Fruit fly (Drosophila melanogaster) whole organism, prepupa: Measurements from ENCODE around the gene CG11656.

ENCODE experiments used
- Blimp-1 ChIP-seq: fragments of 200-800 bp; sonication (Bioruptor generic); optimal IDR thresholded peaks from 3 replicates; lab custom pipeline; 2017; ENCODE audit warnings: missing biosample characterization, missing genetic modification characterization, mild to moderate bottlenecking, moderate library complexity, missing genetic modification reagents
- CG11762 ChIP-seq: fragments of 200-800 bp; sonication (Bioruptor generic); optimal IDR thresholded peaks from 3 replicates; lab custom pipeline; 2016; ENCODE audit warnings: missing biosample characterization, missing genetic modification characterization; ENCODE audit not compliant: insufficient read depth
- CG11902 ChIP-seq: fragments of 200-800 bp; sonication (Bioruptor generic); optimal IDR thresholded peaks from 3 replicates; lab custom pipeline; 2016; ENCODE audit warnings: missing biosample characterization, missing genetic modification characterization
- CG1621 ChIP-seq: fragments of 200-800 bp; sonication (Bioruptor generic); optimal IDR thresholded peaks from 3 replicates; lab custom pipeline; 2018; ENCODE audit warnings: missing biosample characterization, mild to moderate bottlenecking, missing genetic modification characterization
- CG16779 ChIP-seq: fragments of 200-800 bp; sonication (Bioruptor generic); optimal IDR thresholded peaks from 3 replicates; lab custom pipeline; 2017; ENCODE audit warnings: missing biosample characterization, mild to moderate bottlenecking, missing genetic modification characterization
- CG3032 ChIP-seq: fragments of 200-800 bp; optimal IDR thresholded peaks from 2 replicates; lab custom pipeline; 2019; ENCODE audit warnings: missing biosample characterization, mild to moderate bottlenecking, missing genetic modification characterization, moderate library complexity
- CG32006 ChIP-seq: fragments of 200-800 bp; sonication (Bioruptor generic); optimal IDR thresholded peaks from 3 replicates; lab custom pipeline; 2017; ENCODE audit warnings: missing biosample characterization, mild to moderate bottlenecking, missing genetic modification characterization
- CG3919 ChIP-seq: fragments of 200-800 bp; sonication (Bioruptor generic); optimal IDR thresholded peaks from 3 replicates; lab custom pipeline; 2016; ENCODE audit warnings: missing biosample characterization, missing genetic modification characterization
- CG4318 ChIP-seq: fragments of 200-800 bp; sonication (Bioruptor generic); optimal IDR thresholded peaks from 3 replicates; lab custom pipeline; 2017; ENCODE audit warnings: missing biosample characterization, mild to moderate bottlenecking, missing genetic modification characterization
- CG6792 ChIP-seq: fragments of 200-800 bp; sonication (Bioruptor generic); optimal IDR thresholded peaks from 3 replicates; lab custom pipeline; 2016; ENCODE audit warnings: missing biosample characterization, missing genetic modification characterization
- CG6854 ChIP-seq: fragments of 200-800 bp; sonication (Bioruptor generic); optimal IDR thresholded peaks from 2 replicates; lab custom pipeline; 2017; ENCODE audit warnings: missing biosample characterization, mild to moderate bottlenecking, missing genetic modification characterization
- CG7368 ChIP-seq: fragments of 200-800 bp; sonication (Bioruptor generic); optimal IDR thresholded peaks from 3 replicates; lab custom pipeline; 2016; ENCODE audit warnings: missing biosample characterization, missing genetic modification characterization
- CG8119 ChIP-seq: fragments of 200-800 bp; sonication (Bioruptor generic); IDR thresholded peaks from 3 replicates; pipeline ENCODE4 v1.3.6; 2022; ENCODE audit warnings: missing biosample characterization, missing genetic modification characterization
- CG8319 ChIP-seq: fragments of 200-800 bp; sonication (Bioruptor generic); optimal IDR thresholded peaks from 3 replicates; lab custom pipeline; 2016; ENCODE audit warnings: missing biosample characterization, missing genetic modification characterization
- Eip75B ChIP-seq: fragments of 200-800 bp; sonication (Bioruptor generic); optimal IDR thresholded peaks from 3 replicates; lab custom pipeline; 2016; ENCODE audit warnings: missing biosample characterization, missing genetic modification characterization
- Eip78C ChIP-seq: fragments of 200-800 bp; sonication (Bioruptor generic); peaks from one replicate; lab custom pipeline; 2016; ENCODE audit warnings: missing biosample characterization, missing genetic modification characterization
- Gug ChIP-seq: fragments of 200-800 bp; sonication (Bioruptor generic); IDR thresholded peaks from 2 replicates; pipeline ENCODE4 v1.3.6; 2022; ENCODE audit warnings: missing biosample characterization, missing genetic modification characterization
- Hr38 ChIP-seq: sonication (Bioruptor generic); optimal IDR thresholded peaks from 2 replicates; lab custom pipeline; 2016; ENCODE audit warnings: missing biosample characterization, missing genetic modification characterization
- Hr39 ChIP-seq: fragments of 200-800 bp; sonication (Bioruptor generic); optimal IDR thresholded peaks from 2 replicates; lab custom pipeline; 2016; ENCODE audit warnings: missing biosample characterization, missing genetic modification characterization
- Hr4 ChIP-seq: fragments of 200-800 bp; sonication (Bioruptor generic); optimal IDR thresholded peaks from 3 replicates; lab custom pipeline; 2016; ENCODE audit warnings: missing biosample characterization, missing genetic modification characterization
- Lpt ChIP-seq: fragments of 200-800 bp; sonication (Bioruptor generic); optimal IDR thresholded peaks from 3 replicates; lab custom pipeline; 2016; ENCODE audit warnings: missing biosample characterization, missing genetic modification characterization
- Met ChIP-seq: fragments of 200-800 bp; sonication (Bioruptor generic); optimal IDR thresholded peaks from 3 replicates; lab custom pipeline; 2016; ENCODE audit warnings: missing biosample characterization, missing genetic modification characterization
- OdsH ChIP-seq: fragments of 200-800 bp; sonication (Bioruptor generic); optimal IDR thresholded peaks from 3 replicates; lab custom pipeline; 2016; ENCODE audit warnings: missing biosample characterization, missing genetic modification characterization
- Smox ChIP-seq: fragments of 200-800 bp; sonication (Bioruptor generic); optimal IDR thresholded peaks from 3 replicates; lab custom pipeline; 2016; ENCODE audit warnings: missing biosample characterization, missing genetic modification characterization
- Sox102F ChIP-seq: fragments of 200-800 bp; sonication (Bioruptor generic); optimal IDR thresholded peaks from 2 replicates; lab custom pipeline; 2016; ENCODE audit warnings: missing biosample characterization, mild to moderate bottlenecking, missing genetic modification characterization
- Sox14 ChIP-seq: fragments of 200-800 bp; sonication (Bioruptor generic); optimal IDR thresholded peaks from 3 replicates; lab custom pipeline; 2016; ENCODE audit warnings: missing biosample characterization, missing genetic modification characterization
- achi ChIP-seq: fragments of 200-800 bp; sonication (Bioruptor generic); optimal IDR thresholded peaks from 3 replicates; lab custom pipeline; 2016; ENCODE audit warnings: missing biosample characterization, missing genetic modification characterization
- cyc ChIP-seq: fragments of 200-800 bp; sonication (Bioruptor generic); optimal IDR thresholded peaks from 3 replicates; lab custom pipeline; 2016; ENCODE audit warnings: missing biosample characterization, missing genetic modification characterization
- dac ChIP-seq: fragments of 200-800 bp; sonication (Bioruptor generic); optimal IDR thresholded peaks from 2 replicates; lab custom pipeline; 2017; ENCODE audit warnings: missing biosample characterization, mild to moderate bottlenecking, missing genetic modification characterization
- eg ChIP-seq: fragments of 200-800 bp; sonication (Bioruptor generic); IDR thresholded peaks from 3 replicates; pipeline ENCODE4 v1.3.6; 2022; ENCODE audit warnings: missing biosample characterization, missing genetic modification characterization
- esn ChIP-seq: fragments of 200-800 bp; sonication (Bioruptor generic); optimal IDR thresholded peaks from 2 replicates; lab custom pipeline; 2016; ENCODE audit warnings: missing biosample characterization, mild to moderate bottlenecking, missing genetic modification characterization, moderate library complexity
- fd59A ChIP-seq: fragments of 200-800 bp; sonication (Bioruptor generic); optimal IDR thresholded peaks from 2 replicates; lab custom pipeline; 2017; ENCODE audit warnings: missing biosample characterization, mild to moderate bottlenecking, missing genetic modification characterization, missing genetic modification reagents
- fkh ChIP-seq: fragments of 200-800 bp; sonication (Bioruptor generic); optimal IDR thresholded peaks from 3 replicates; lab custom pipeline; 2017; ENCODE audit warnings: missing biosample characterization, mild to moderate bottlenecking, missing genetic modification characterization, moderate library complexity
- lz ChIP-seq: fragments of 200-800 bp; sonication (Bioruptor generic); optimal IDR thresholded peaks from 3 replicates; lab custom pipeline; 2016; ENCODE audit warnings: missing biosample characterization, missing genetic modification characterization
- salr ChIP-seq, 2 experiments: fragments of 200-800 bp; sonication (Bioruptor generic); optimal IDR thresholded peaks; 3 replicates each; lab custom pipeline; 2016 to 2018; ENCODE audit warnings: missing biosample characterization in 2 of 2, missing genetic modification characterization in 2 of 2, mild to moderate bottlenecking in 1 of 2
- spab ChIP-seq: fragments of 200-800 bp; sonication (Bioruptor generic); optimal IDR thresholded peaks from 2 replicates; lab custom pipeline; 2017; ENCODE audit warnings: missing biosample characterization, mild to moderate bottlenecking, missing genetic modification characterization, missing genetic modification reagents
- svp ChIP-seq: fragments of 200-800 bp; sonication (Bioruptor generic); peaks from one replicate; lab custom pipeline; 2016; ENCODE audit warnings: missing biosample characterization, missing genetic modification characterization
- topi ChIP-seq: fragments of 200-800 bp; sonication (Bioruptor generic); optimal IDR thresholded peaks from 3 replicates; lab custom pipeline; 2016; ENCODE audit warnings: missing biosample characterization, missing genetic modification characterization
- vri ChIP-seq: fragments of 200-800 bp; sonication (Bioruptor generic); optimal IDR thresholded peaks from 3 replicates; lab custom pipeline; 2016; ENCODE audit warnings: missing biosample characterization, mild to moderate bottlenecking, missing genetic modification characterization

CG11656 gene

DNA sequence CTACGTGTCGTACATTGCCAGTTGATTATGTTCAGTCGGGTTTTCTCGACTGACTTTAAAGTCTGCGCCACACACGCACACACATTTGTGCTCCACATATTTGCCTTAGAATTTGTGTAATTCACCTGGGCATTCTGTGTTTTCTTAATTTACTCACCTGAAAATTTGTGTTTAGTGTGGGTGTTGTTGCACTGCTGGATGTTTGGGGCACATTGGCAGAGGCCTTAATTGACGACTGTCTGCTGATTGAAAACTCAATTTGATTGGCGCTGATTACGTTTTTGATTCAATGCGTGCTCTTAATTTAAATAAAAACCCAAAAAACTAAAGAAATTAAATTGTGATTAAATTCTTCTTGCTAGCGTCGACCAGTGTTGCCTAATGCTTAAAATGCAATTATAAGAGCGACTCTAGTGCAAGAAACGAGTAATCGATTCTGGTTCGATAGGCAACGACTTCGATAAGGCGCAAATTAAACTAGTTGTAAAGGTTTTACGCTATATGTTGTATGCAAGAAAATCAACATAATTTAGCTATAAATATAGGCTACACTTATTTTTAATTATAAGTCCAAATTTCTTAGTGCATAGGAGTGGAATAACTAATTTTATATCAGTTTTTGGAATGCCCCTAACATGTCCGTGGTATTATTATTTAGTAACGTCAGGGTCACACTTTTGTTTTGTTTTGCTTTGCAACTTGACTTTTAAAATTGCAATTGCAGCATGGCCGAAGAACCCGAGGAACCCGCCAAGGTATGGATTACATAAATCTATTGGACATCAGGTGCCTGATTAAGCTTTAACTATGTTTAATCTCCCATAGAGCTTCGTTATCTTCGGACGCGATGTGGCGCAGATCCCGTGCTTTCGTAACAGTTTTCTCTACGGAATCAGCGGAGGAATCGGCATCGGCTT lies 20.8 kb downstream of the CG11656 start, which contains the start of the genes CG46281 and CG46280:
Gene CG46281 (minus strand): TSS at position 51 of the 917 bp plus-strand sequence.
Gene CG46280 (minus strand): TSS at position 403 of the 917 bp plus-strand sequence.
- TF ChIP-seq Met: no peak
- no peak for TF ChIP-seq CG6854 (GFP tag; lab: Kevin White, UChicago)
- TF ChIP-seq topi (GFP tag; lab: Kevin White, UChicago): no peak
- TF ChIP-seq vri (GFP tag; lab: Kevin White, UChicago): peak; percentile 17
- no peak for TF ChIP-seq fd59A
- no peak for TF ChIP-seq CG32006 (GFP tag; lab: Kevin White, UChicago)
- TF ChIP-seq Hr39 (GFP tag; lab: Kevin White, UChicago): no peak
- TF ChIP-seq esn (GFP tag; lab: Kevin White, UChicago): peak; percentile 57
- TF ChIP-seq CG11902 (GFP tag; lab: Kevin White, UChicago): no peak
- peak; percentile 10 for TF ChIP-seq CG3032 (tag; lab: Kevin White, UChicago)
- peak; percentile 43 for TF ChIP-seq lz (GFP tag; lab: Kevin White, UChicago)

DNA sequence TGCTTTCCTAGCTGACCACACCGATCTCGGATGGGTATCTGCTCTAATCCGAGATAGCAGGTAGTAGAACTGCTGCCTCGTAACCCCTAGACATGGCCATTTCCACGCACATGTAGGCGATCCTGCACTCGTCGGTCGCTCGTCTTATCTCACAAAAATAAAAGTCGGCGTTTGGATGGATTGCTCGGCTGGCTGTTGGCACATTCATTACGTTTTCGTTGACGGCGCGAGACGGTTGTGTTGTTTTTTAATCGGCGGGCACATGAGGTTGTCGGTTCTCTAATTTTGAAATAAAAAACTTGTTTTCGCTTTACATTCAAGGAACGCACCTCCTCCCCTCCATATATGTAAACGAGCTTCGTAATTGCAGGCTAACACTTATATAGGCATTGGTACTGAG lies 22.6 kb downstream of the CG11656 start, which contains the start of gene ry:
Gene ry (plus strand): TSS at position 206 of the 400 bp plus-strand sequence.
- TF ChIP-seq spab (GFP tag; lab: Kevin White, UChicago) (no peak), Sox14 (GFP tag; lab: Kevin White, UChicago) (no peak), OdsH (GFP tag; lab: Kevin White, UChicago) (no peak), Smox (GFP tag; lab: Kevin White, UChicago) (no peak), Eip78C (peak; percentile 22), vri (GFP tag; lab: Kevin White, UChicago) (peak; percentile 56), CG8319 (GFP tag; lab: Kevin White, UChicago) (no peak)
- TF ChIP-seq, all 60 proteins: peak for 2

DNA sequence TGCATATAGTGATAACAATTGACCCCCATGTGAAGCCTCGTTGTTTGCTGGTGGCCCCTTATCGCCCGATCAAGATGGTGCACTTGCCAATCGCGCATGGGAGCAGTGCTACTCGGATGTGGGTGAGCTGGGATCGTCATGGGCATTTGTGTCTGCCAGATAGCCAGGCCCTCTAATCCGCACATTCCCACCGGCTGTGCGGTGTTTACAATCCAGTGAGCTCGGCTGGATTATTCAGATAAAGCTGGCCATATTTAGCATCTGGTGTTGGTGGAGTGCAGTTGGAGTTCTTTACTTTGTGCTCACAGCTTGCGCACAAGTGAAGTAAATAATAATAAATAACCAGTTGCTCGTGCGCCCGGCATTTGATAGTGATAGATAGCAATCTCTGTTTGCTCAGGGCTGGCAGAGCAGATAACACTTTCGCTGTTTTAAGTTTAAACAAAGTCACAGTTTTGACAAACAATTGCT lies 23.3 kb downstream of the CG11656 start:
- TF ChIP-seq svp (GFP tag; lab: Kevin White, UChicago): peak; percentile 99
- no peak for TF ChIP-seq esn (GFP tag; lab: Kevin White, UChicago)
- TF ChIP-seq fkh (GFP tag; lab: Kevin White, UChicago): peak; percentile 99
- no peak for TF ChIP-seq topi (GFP tag; lab: Kevin White, UChicago)
- no peak for TF ChIP-seq CG1621 (tag; lab: Kevin White, UChicago)
- TF ChIP-seq spab (GFP tag; lab: Kevin White, UChicago): no peak
- no peak for TF ChIP-seq CG32006 (GFP tag; lab: Kevin White, UChicago)
- TF ChIP-seq Sox102F (GFP tag; lab: Kevin White, UChicago): no peak
- no peak for TF ChIP-seq eg (GFP tag; lab: Robert Waterston, UW)
- no peak for TF ChIP-seq vri (GFP tag; lab: Kevin White, UChicago)
- no peak for TF ChIP-seq CG11762
- no peak for TF ChIP-seq CG11902 (GFP tag; lab: Kevin White, UChicago)
- no peak for TF ChIP-seq CG8319 (GFP tag; lab: Kevin White, UChicago)
- peak; percentile 3 for TF ChIP-seq Lpt (GFP tag; lab: Kevin White, UChicago)

DNA sequence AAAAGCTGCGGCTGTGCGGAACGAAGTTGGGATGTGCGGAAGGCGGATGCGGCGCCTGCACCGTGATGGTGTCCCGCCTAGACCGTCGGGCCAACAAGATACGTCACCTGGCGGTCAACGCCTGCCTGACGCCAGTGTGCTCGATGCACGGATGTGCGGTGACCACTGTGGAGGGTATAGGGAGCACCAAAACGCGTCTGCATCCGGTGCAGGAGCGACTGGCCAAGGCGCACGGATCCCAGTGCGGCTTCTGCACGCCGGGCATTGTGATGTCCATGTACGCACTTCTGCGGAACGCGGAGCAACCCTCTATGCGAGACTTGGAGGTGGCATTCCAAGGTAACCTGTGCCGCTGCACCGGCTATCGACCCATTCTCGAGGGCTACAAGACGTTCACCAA lies 24.0 kb downstream of the CG11656 start:
- TF ChIP-seq cyc (GFP tag; lab: Kevin White, UChicago) (no peak), salr (GFP tag; optimal IDR thresholded peaks at IDR 0.05; lab: Kevin White, UChicago) (no peak), Eip75B (GFP tag; lab: Kevin White, UChicago) (no peak)

DNA sequence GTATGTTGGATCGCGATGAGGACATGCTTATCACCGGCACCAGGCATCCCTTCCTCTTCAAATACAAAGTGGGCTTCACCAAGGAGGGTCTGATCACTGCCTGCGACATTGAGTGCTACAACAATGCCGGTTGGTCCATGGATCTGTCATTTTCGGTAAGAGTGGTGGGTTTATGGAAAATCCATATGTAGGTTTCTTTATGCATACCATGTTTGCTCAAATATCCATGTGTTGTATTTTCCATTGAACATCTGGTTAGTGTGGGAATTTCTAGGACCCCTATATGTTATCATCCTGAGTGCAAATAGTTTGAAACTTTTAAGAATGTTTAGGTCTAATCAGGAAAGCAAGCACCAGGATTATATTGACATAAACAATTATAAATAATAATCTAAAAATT lies 26.4 kb downstream of the CG11656 start:
- TF ChIP-seq Blimp-1 (GFP tag; lab: Kevin White, UChicago) (no peak), CG4318 (no peak), Hr38 (GFP tag; lab: Kevin White, UChicago) (no peak), CG6792 (GFP tag; lab: Kevin White, UChicago) (no peak), CG16779 (tag; lab: Kevin White, UChicago) (no peak), CG7368 (GFP tag; lab: Kevin White, UChicago) (no peak), lz (GFP tag; lab: Kevin White, UChicago) (no peak), Lpt (GFP tag; lab: Kevin White, UChicago) (no peak), CG6854 (GFP tag; lab: Kevin White, UChicago) (no peak), Eip75B (GFP tag; lab: Kevin White, UChicago) (no peak), Hr4 (no peak), CG3919 (GFP tag; lab: Kevin White, UChicago) (no peak), dac (GFP tag; lab: Kevin White, UChicago) (no peak), CG8119 (GFP tag; lab: Robert Waterston, UW) (no peak), achi (no peak), topi (GFP tag; lab: Kevin White, UChicago) (no peak), Eip78C (no peak), Sox14 (GFP tag; lab: Kevin White, UChicago) (no peak), CG1621 (tag; lab: Kevin White, UChicago) (no peak), Gug (GFP tag; lab: Robert Waterston, UW) (no peak)
- TF ChIP-seq, all 60 proteins: peak for 0
